Worm (Caenorhabditis elegans) whole organism, dauer: ENCODE measurements around the gene T07E3.4.

Experiments
- unc-62 ChIP-seq: sonication (generic microtip); optimal IDR thresholded peaks from 2 replicates; lab custom pipeline; 2017; ENCODE audit warnings: missing biosample characterization, missing genetic modification reagents, missing genetic modification characterization

Gene T07E3.4

ce11 chrIII:6887574-6887973, 10.2 kb upstream of the T07E3.4 start:
- TF ChIP-seq unc-62 (GFP tag; lab: Kevin White, UChicago), result no peak

ce11 chrIII:6888497-6888896, 9.3 kb upstream of the T07E3.4 start:
- TF ChIP-seq unc-62 (GFP tag; lab: Kevin White, UChicago), result no peak

ce11 chrIII:6888999-6889824, 8.6 kb upstream of the T07E3.4 start, which contains the start of the genes brd-1 and K04C2.2:
TSS of gene brd-1 (minus strand) at chrIII:6889504.
TSS of gene K04C2.2 (plus strand) at chrIII:6889774.
- no peak for TF ChIP-seq unc-62 (GFP tag; lab: Kevin White, UChicago)

ce11 chrIII:6891560-6891959, 6.3 kb upstream of the T07E3.4 start, which contains the start of gene K04C2.5:
TSS of gene K04C2.5 (minus strand) at chrIII:6891660.
- no peak for TF ChIP-seq unc-62 (GFP tag; lab: Kevin White, UChicago)

ce11 chrIII:6895166-6895565, 2.6 kb upstream of the T07E3.4 start:
- TF ChIP-seq unc-62 (GFP tag; lab: Kevin White, UChicago), result no peak

- TF ChIP-seq unc-62 (GFP tag; lab: Kevin White, UChicago), result no peak
Measured at ce11 chrIII:6895677-6896076, 2.1 kb upstream of the T07E3.4 start.

ce11 chrIII:6898518-6898917, 704 bp downstream of the T07E3.4 start:
- no peak for TF ChIP-seq unc-62 (GFP tag; lab: Kevin White, UChicago)

- no peak for TF ChIP-seq unc-62 (GFP tag; lab: Kevin White, UChicago)
Measured at ce11 chrIII:6900609-6901008, 2.8 kb downstream of the T07E3.4 start.

- TF ChIP-seq unc-62 (GFP tag; lab: Kevin White, UChicago), result no peak
Measured at ce11 chrIII:6903056-6903977, 5.5 kb downstream of the T07E3.4 start, which contains the start of the genes brc-2 and T07E3.3. TSS of gene brc-2 (minus strand) at chrIII:6903106. TSS of gene T07E3.3 (plus strand) at chrIII:6903877.

- no peak for TF ChIP-seq unc-62 (GFP tag; lab: Kevin White, UChicago)
Measured at ce11 chrIII:6904468-6904867, 6.7 kb downstream of the T07E3.4 start.

- no peak for TF ChIP-seq unc-62 (GFP tag; lab: Kevin White, UChicago)
Measured at ce11 chrIII:6906409-6906808, 8.6 kb downstream of the T07E3.4 start, which contains the start of gene T07E3.2. TSS of gene T07E3.2 (plus strand) at chrIII:6906709.

ce11 chrIII:6912381-6912780, 14.6 kb downstream of the T07E3.4 start, which contains the start of gene pdf-1:
TSS of gene pdf-1 (minus strand) at chrIII:6912481.
- TF ChIP-seq unc-62 (GFP tag; lab: Kevin White, UChicago), result no peak

ce11 chrIII:6914840-6915239, 17.0 kb downstream of the T07E3.4 start:
- no peak for TF ChIP-seq unc-62 (GFP tag; lab: Kevin White, UChicago)

ce11 chrIII:6928725-6929124, 30.9 kb downstream of the T07E3.4 start, which contains the start of gene flap-1:
TSS of gene flap-1 (minus strand) at chrIII:6928825.
- TF ChIP-seq unc-62 (GFP tag; lab: Kevin White, UChicago), result no peak

ce11 chrIII:6929558-6930167, 31.8 kb downstream of the T07E3.4 start, which contains the start of gene inf-1:
TSS of gene inf-1 (plus strand) at chrIII:6930134.
- TF ChIP-seq unc-62 (GFP tag; lab: Kevin White, UChicago), result no peak
